Worm (Caenorhabditis elegans): ENCODE data around the gene C40C9.3.
A peak's percentile ranks its signal among the peaks of the same experiment; 100 is the strongest.

The C40C9.3 gene

ce11 chrX:13672622-13673021 lies 25.2 kb downstream of the C40C9.3 start:
- no peak for TF ChIP-seq hmbx-1 (tag; optimal IDR thresholded peaks at IDR 0.05)
- TF ChIP-seq B0310.2 (tag; optimal IDR thresholded peaks at IDR 0.05) = no peak
- TF ChIP-seq tra-4 (tag; optimal IDR thresholded peaks at IDR 0.05) = no peak
- TF ChIP-seq tbx-37 (GFP tag; conservative IDR thresholded peaks at IDR 0.05) = no peak
- no peak for TF ChIP-seq hnd-1 (tag; optimal IDR thresholded peaks at IDR 0.05)
- TF ChIP-seq pes-1 (GFP tag; IDR thresholded peaks at IDR 0.05) = no peak
- TF ChIP-seq F13C5.2 (tag; optimal IDR thresholded peaks at IDR 0.05) = no peak
- TF ChIP-seq ceh-13 (GFP tag; optimal IDR thresholded peaks at IDR 0.05) = no peak
- TF ChIP-seq flt-1 (GFP tag; IDR thresholded peaks at IDR 0.05) = no peak
- TF ChIP-seq tbx-11 (GFP tag; IDR thresholded peaks at IDR 0.05) = no peak
- TF ChIP-seq hmg-4 (GFP tag; optimal IDR thresholded peaks at IDR 0.05) = no peak
- no peak for TF ChIP-seq aly-1 (tag; optimal IDR thresholded peaks at IDR 0.05)
- TF ChIP-seq ets-7 (tag; optimal IDR thresholded peaks at IDR 0.05) = no peak
- no peak for TF ChIP-seq scrt-1 (GFP tag; IDR thresholded peaks at IDR 0.05)
- no peak for TF ChIP-seq ama-1 (optimal IDR thresholded peaks at IDR 0.05)
- no peak for TF ChIP-seq ceh-36 (tag; optimal IDR thresholded peaks at IDR 0.05)
- no peak for TF ChIP-seq sea-1 (GFP tag; conservative IDR thresholded peaks at IDR 0.05)

- TF ChIP-seq tra-4 (tag; optimal IDR thresholded peaks at IDR 0.05) (no peak), B0310.2 (tag; optimal IDR thresholded peaks at IDR 0.05) (peak; percentile 34), hmg-4 (GFP tag; optimal IDR thresholded peaks at IDR 0.05) (peak; percentile 68)
Measured at ce11 chrX:13675444-13675843, 28.0 kb downstream of the C40C9.3 start.

ce11 chrX:13676892-13677291 lies 29.5 kb downstream of the C40C9.3 start, which contains the start of gene gck-4:
Gene gck-4 (plus strand): TSS chrX:13677192.
- TF ChIP-seq tbx-11 (GFP tag; IDR thresholded peaks at IDR 0.05) = no peak
- no peak for TF ChIP-seq flt-1 (GFP tag; IDR thresholded peaks at IDR 0.05)
- no peak for TF ChIP-seq F13C5.2 (tag; optimal IDR thresholded peaks at IDR 0.05)
- TF ChIP-seq ets-7 (tag; optimal IDR thresholded peaks at IDR 0.05) = no peak
- no peak for TF ChIP-seq ama-1 (optimal IDR thresholded peaks at IDR 0.05)
- no peak for TF ChIP-seq ceh-13 (GFP tag; optimal IDR thresholded peaks at IDR 0.05)
- no peak for TF ChIP-seq scrt-1 (GFP tag; IDR thresholded peaks at IDR 0.05)
- no peak for TF ChIP-seq hmg-4 (GFP tag; optimal IDR thresholded peaks at IDR 0.05)
- TF ChIP-seq B0310.2 (tag; optimal IDR thresholded peaks at IDR 0.05) = no peak
- no peak for TF ChIP-seq hmbx-1 (tag; optimal IDR thresholded peaks at IDR 0.05)
- no peak for TF ChIP-seq ceh-36 (tag; optimal IDR thresholded peaks at IDR 0.05)
- TF ChIP-seq pes-1 (GFP tag; IDR thresholded peaks at IDR 0.05) = no peak
- no peak for TF ChIP-seq aly-1 (tag; optimal IDR thresholded peaks at IDR 0.05)
- TF ChIP-seq tbx-37 (GFP tag; conservative IDR thresholded peaks at IDR 0.05) = no peak
- no peak for TF ChIP-seq tra-4 (tag; optimal IDR thresholded peaks at IDR 0.05)
- no peak for TF ChIP-seq hnd-1 (tag; optimal IDR thresholded peaks at IDR 0.05)
- no peak for TF ChIP-seq sea-1 (GFP tag; conservative IDR thresholded peaks at IDR 0.05)

ce11 chrX:13685725-13686124 lies 38.3 kb downstream of the C40C9.3 start:
- TF ChIP-seq flt-1 (GFP tag; IDR thresholded peaks at IDR 0.05) = no peak

- peak; percentile 36 for TF ChIP-seq hmg-4 (GFP tag; optimal IDR thresholded peaks at IDR 0.05)
- TF ChIP-seq sea-1 (GFP tag; conservative IDR thresholded peaks at IDR 0.05) = no peak
- peak; percentile 30 for TF ChIP-seq aly-1 (tag; optimal IDR thresholded peaks at IDR 0.05)
- TF ChIP-seq F13C5.2 (tag; optimal IDR thresholded peaks at IDR 0.05) = peak; percentile 7
Measured at ce11 chrX:13687111-13687512, 39.7 kb downstream of the C40C9.3 start.

ce11 chrX:13687655-13688054 lies 40.2 kb downstream of the C40C9.3 start, which contains the start of gene adm-2:
Gene adm-2 (plus strand): TSS chrX:13687955.
- no peak for TF ChIP-seq hnd-1 (tag; optimal IDR thresholded peaks at IDR 0.05)
- TF ChIP-seq ama-1 (optimal IDR thresholded peaks at IDR 0.05) = no peak
- TF ChIP-seq tbx-11 (GFP tag; IDR thresholded peaks at IDR 0.05) = no peak
- no peak for TF ChIP-seq tra-4 (tag; optimal IDR thresholded peaks at IDR 0.05)
- TF ChIP-seq flt-1 (GFP tag; IDR thresholded peaks at IDR 0.05) = no peak
- TF ChIP-seq scrt-1 (GFP tag; IDR thresholded peaks at IDR 0.05) = no peak
- no peak for TF ChIP-seq F13C5.2 (tag; optimal IDR thresholded peaks at IDR 0.05)
- TF ChIP-seq ceh-13 (GFP tag; optimal IDR thresholded peaks at IDR 0.05) = no peak
- no peak for TF ChIP-seq ets-7 (tag; optimal IDR thresholded peaks at IDR 0.05)
- no peak for TF ChIP-seq ceh-36 (tag; optimal IDR thresholded peaks at IDR 0.05)
- TF ChIP-seq tbx-37 (GFP tag; conservative IDR thresholded peaks at IDR 0.05) = no peak
- no peak for TF ChIP-seq hmbx-1 (tag; optimal IDR thresholded peaks at IDR 0.05)
- TF ChIP-seq hmg-4 (GFP tag; optimal IDR thresholded peaks at IDR 0.05) = no peak
- no peak for TF ChIP-seq pes-1 (GFP tag; IDR thresholded peaks at IDR 0.05)
- TF ChIP-seq B0310.2 (tag; optimal IDR thresholded peaks at IDR 0.05) = no peak
- TF ChIP-seq sea-1 (GFP tag; conservative IDR thresholded peaks at IDR 0.05) = no peak
- TF ChIP-seq aly-1 (tag; optimal IDR thresholded peaks at IDR 0.05) = no peak

ce11 chrX:13690333-13690732 lies 42.9 kb downstream of the C40C9.3 start:
- no peak for TF ChIP-seq B0310.2 (tag; optimal IDR thresholded peaks at IDR 0.05)
- no peak for TF ChIP-seq ama-1 (optimal IDR thresholded peaks at IDR 0.05)
- no peak for TF ChIP-seq hmbx-1 (tag; optimal IDR thresholded peaks at IDR 0.05)
- no peak for TF ChIP-seq sea-1 (GFP tag; conservative IDR thresholded peaks at IDR 0.05)
- TF ChIP-seq pes-1 (GFP tag; IDR thresholded peaks at IDR 0.05) = no peak

- TF ChIP-seq ets-7 (tag; optimal IDR thresholded peaks at IDR 0.05) (no peak), pes-1 (GFP tag; IDR thresholded peaks at IDR 0.05) (no peak), hmg-4 (GFP tag; optimal IDR thresholded peaks at IDR 0.05) (no peak), aly-1 (tag; optimal IDR thresholded peaks at IDR 0.05) (no peak), ama-1 (optimal IDR thresholded peaks at IDR 0.05) (no peak), ceh-36 (tag; optimal IDR thresholded peaks at IDR 0.05) (no peak), tbx-37 (GFP tag; conservative IDR thresholded peaks at IDR 0.05) (no peak), scrt-1 (GFP tag; IDR thresholded peaks at IDR 0.05) (no peak), sea-1 (GFP tag; conservative IDR thresholded peaks at IDR 0.05) (no peak), F13C5.2 (tag; optimal IDR thresholded peaks at IDR 0.05) (no peak), B0310.2 (tag; optimal IDR thresholded peaks at IDR 0.05) (no peak), tbx-11 (GFP tag; IDR thresholded peaks at IDR 0.05) (no peak), tra-4 (tag; optimal IDR thresholded peaks at IDR 0.05) (no peak), ceh-13 (GFP tag; optimal IDR thresholded peaks at IDR 0.05) (no peak), hmbx-1 (tag; optimal IDR thresholded peaks at IDR 0.05) (no peak), flt-1 (GFP tag; IDR thresholded peaks at IDR 0.05) (no peak), hnd-1 (tag; optimal IDR thresholded peaks at IDR 0.05) (no peak)
Measured at ce11 chrX:13696152-13696551, 48.7 kb downstream of the C40C9.3 start.

Measured in whole organism, early embryonic.